Worm (Caenorhabditis elegans) whole organism, L1 larva: Measurements from ENCODE around the gene xrn-2.

ENCODE experiments used
- ces-1 ChIP-seq: fragments of 150-350 bp; optimal IDR thresholded peaks from 2 replicates; lab custom pipeline; 2014; ENCODE audit warnings: missing biosample characterization, missing genetic modification reagents, missing genetic modification characterization
- fos-1 ChIP-seq: fragments of 150-350 bp; optimal IDR thresholded peaks from 2 replicates; lab custom pipeline; 2014; ENCODE audit warnings: missing biosample characterization, missing genetic modification characterization
- hlh-17 ChIP-seq: fragments of 200-800 bp; sonication (Bioruptor generic); optimal IDR thresholded peaks from 2 replicates; lab custom pipeline; 2018; ENCODE audit warnings: missing genetic modification characterization, mild to moderate bottlenecking, missing compliant biosample characterization, moderate library complexity, borderline replicate concordance
- lin-39 ChIP-seq: fragments of 150-350 bp; optimal IDR thresholded peaks from 2 replicates; lab custom pipeline; 2014; ENCODE audit warnings: missing biosample characterization, missing genetic modification reagents, missing genetic modification characterization
- nhr-77 ChIP-seq: fragments of 150-350 bp; optimal IDR thresholded peaks from 2 replicates; lab custom pipeline; 2014; ENCODE audit warnings: missing biosample characterization, missing genetic modification characterization

- no peak for TF ChIP-seq lin-39
- no peak for TF ChIP-seq nhr-77 (tag; lab: Kevin White, UChicago)
- TF ChIP-seq fos-1 (tag; lab: Kevin White, UChicago): no peak
- TF ChIP-seq hlh-17 (GFP tag; lab: Kevin White, UChicago): no peak
- no peak for TF ChIP-seq ces-1 (GFP tag; lab: Kevin White, UChicago)
Observed at ce11 chrII:14211118-14211517, 55.5 kb downstream of the xrn-2 start, which contains the start of gene hot-7.
